Worm (Caenorhabditis elegans): ENCODE data around the gene Y67D8A.2.

DNA sequence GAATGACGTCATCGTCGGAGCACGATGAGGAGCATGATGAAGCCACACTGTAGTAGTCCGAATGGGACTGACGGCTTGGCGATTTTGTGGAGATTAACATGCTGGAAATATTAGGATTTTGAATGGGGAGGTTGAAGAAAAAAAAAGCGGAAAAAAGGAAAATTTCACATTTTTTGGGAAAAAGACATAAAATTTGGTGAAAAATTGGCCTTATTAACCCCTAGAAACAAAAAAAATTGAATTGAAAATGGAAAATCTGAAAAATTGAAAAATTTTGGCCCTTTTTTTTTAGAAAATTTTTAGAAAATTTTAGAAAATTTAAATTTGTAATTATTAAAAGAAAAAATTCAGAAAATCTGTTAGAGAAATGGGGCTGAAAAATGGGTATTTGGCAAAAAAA, 51.1 kb downstream of the Y67D8A.2 start, which contains the start of gene T26C12.3:
- TF ChIP-seq egl-13 (tag; optimal IDR thresholded peaks at IDR 0.05) (no peak), pqm-1 (tag; optimal IDR thresholded peaks at IDR 0.05) (no peak)
